Worm (Caenorhabditis elegans) whole organism, late embryonic: ENCODE measurements around the gene H41C03.2.

Experiments used
- F13H6.1 ChIP-seq: sonication (generic microtip); optimal IDR thresholded peaks from 2 replicates; lab custom pipeline; 2016; ENCODE audit warnings: missing genetic modification characterization, missing compliant biosample characterization
- ceh-48 ChIP-seq: sonication (generic microtip); optimal IDR thresholded peaks from 2 replicates; lab custom pipeline; 2016; ENCODE audit warnings: missing genetic modification characterization, inconsistent platforms, missing compliant biosample characterization
- lin-11 ChIP-seq: fragments of 200-800 bp; sonication (Bioruptor generic); optimal IDR thresholded peaks from 2 replicates; lab custom pipeline; 2018; ENCODE audit warnings: mild to moderate bottlenecking, missing genetic modification characterization, missing compliant biosample characterization
- nfya-1 ChIP-seq: sonication (generic microtip); optimal IDR thresholded peaks from 2 replicates; lab custom pipeline; 2017; ENCODE audit warnings: missing genetic modification characterization, mild to moderate bottlenecking, missing compliant biosample characterization, antibody characterized with exemption, moderate library complexity
- tbx-2 ChIP-seq: sonication (generic microtip); optimal IDR thresholded peaks from 2 replicates; lab custom pipeline; 2016; ENCODE audit warnings: missing genetic modification characterization, missing compliant biosample characterization

ce11 chrII:5899865-5900486, 48.1 kb upstream of the H41C03.2 start:
- TF ChIP-seq tbx-2 (tag; lab: Kevin White, UChicago): no peak
- TF ChIP-seq ceh-48 (tag; lab: Kevin White, UChicago): no peak
- no peak for TF ChIP-seq F13H6.1 (tag; lab: Kevin White, UChicago)
- TF ChIP-seq lin-11: no peak
- TF ChIP-seq nfya-1: no peak
